Worm (Caenorhabditis elegans) whole organism, L2 larva: ENCODE data around the gene F49E11.7.

Source experiments
- aly-2 ChIP-seq: fragments of 150-350 bp; optimal IDR thresholded peaks from 2 replicates; lab custom pipeline; 2014; ENCODE audit warnings: missing biosample characterization, missing genetic modification characterization
- blmp-1 ChIP-seq: sonication (generic microtip); optimal IDR thresholded peaks from 2 replicates; lab custom pipeline; 2017; ENCODE audit warnings: missing genetic modification characterization, mild to moderate bottlenecking, missing compliant biosample characterization, antibody characterized with exemption, moderate library complexity; ENCODE audit not compliant: insufficient read depth
- egl-27 ChIP-seq: sonication (generic microtip); optimal IDR thresholded peaks from 3 replicates; lab custom pipeline; 2017; ENCODE audit warnings: missing biosample characterization, missing genetic modification reagents, missing genetic modification characterization
- elt-1 ChIP-seq: fragments of 150-350 bp; optimal IDR thresholded peaks from 2 replicates; lab custom pipeline; 2014; ENCODE audit warnings: missing biosample characterization, missing genetic modification characterization
- elt-3 ChIP-seq: sonication (generic microtip); optimal IDR thresholded peaks from 2 replicates; lab custom pipeline; 2017; ENCODE audit warnings: missing biosample characterization, missing genetic modification characterization
- fos-1 ChIP-seq: fragments of 150-350 bp; optimal IDR thresholded peaks from 2 replicates; lab custom pipeline; 2014; ENCODE audit warnings: missing biosample characterization, missing genetic modification characterization
- lin-11 ChIP-seq: fragments of 150-350 bp; sonication (generic microtip); optimal IDR thresholded peaks from 2 replicates; lab custom pipeline; 2014; ENCODE audit warnings: missing biosample characterization, missing genetic modification characterization, inconsistent platforms, mixed read lengths
- lin-13 ChIP-seq: fragments of 150-350 bp; optimal IDR thresholded peaks from 2 replicates; lab custom pipeline; 2014; ENCODE audit warnings: missing biosample characterization, missing genetic modification reagents, missing genetic modification characterization
- mab-5 ChIP-seq: fragments of 150-350 bp; optimal IDR thresholded peaks from 2 replicates; lab custom pipeline; 2014; ENCODE audit warnings: missing biosample characterization, missing genetic modification characterization
- mdl-1 ChIP-seq, 2 experiments: fragments of 150-350 bp in 1 of 2; sonication (generic microtip) in 1 of 2; optimal IDR thresholded peaks; 2 replicates each; lab custom pipeline; 2017; ENCODE audit warnings: missing biosample characterization in 2 of 2, missing genetic modification characterization in 2 of 2
- nhr-21 ChIP-seq: fragments of 150-350 bp; optimal IDR thresholded peaks from 2 replicates; lab custom pipeline; 2014; ENCODE audit warnings: missing biosample characterization, missing genetic modification characterization
- nhr-6 ChIP-seq: fragments of 150-350 bp; optimal IDR thresholded peaks from 2 replicates; lab custom pipeline; 2014; ENCODE audit warnings: missing biosample characterization, missing genetic modification characterization
- nhr-77 ChIP-seq: fragments of 150-350 bp; optimal IDR thresholded peaks from 2 replicates; lab custom pipeline; 2014; ENCODE audit warnings: missing biosample characterization, missing genetic modification characterization

- TF ChIP-seq elt-1 (tag; lab: Kevin White, UChicago) (no peak), egl-27 (tag; lab: Kevin White, UChicago) (no peak), nhr-21 (tag; lab: Kevin White, UChicago) (no peak), elt-3 (no peak), lin-13 (no peak), lin-11 (tag; lab: Kevin White, UChicago) (no peak), aly-2 (tag; lab: Kevin White, UChicago) (no peak), mab-5 (no peak), nhr-6 (no peak), nhr-77 (tag; lab: Kevin White, UChicago) (no peak), mdl-1 (tag; optimal IDR thresholded peaks at IDR 0.05; lab: Kevin White, UChicago) (no peak), fos-1 (tag; lab: Kevin White, UChicago) (no peak), blmp-1 (no peak)
Observed at ce11 chrIV:13021006-13021405, 31.7 kb upstream of the F49E11.7 start.
